Worm (Caenorhabditis elegans): ENCODE data around the gene fmo-3.

fmo-3 gene

ce11 chrIII:10742382-10742860 is 47.9 kb downstream of the fmo-3 start, which contains the start of the genes tbb-1 and rib-2:
tbb-1 (minus strand) TSS chrIII:10742432.
rib-2 (plus strand) TSS chrIII:10742810.
- TF ChIP-seq cnd-1 (tag; optimal IDR thresholded peaks at IDR 0.05) (no peak), lin-32 (GFP tag; optimal IDR thresholded peaks at IDR 0.05) (no peak), zip-8 (tag; optimal IDR thresholded peaks at IDR 0.05) (no peak), blmp-1 (tag; optimal IDR thresholded peaks at IDR 0.05) (no peak), unc-120 (tag; optimal IDR thresholded peaks at IDR 0.05; ENCODE audit: poor library complexity, severe bottlenecking) (no peak), unc-39 (tag; optimal IDR thresholded peaks at IDR 0.05) (no peak), lsy-2 (tag; optimal IDR thresholded peaks at IDR 0.05) (peak; percentile 70), M03D4.4 (tag; optimal IDR thresholded peaks at IDR 0.05) (no peak), ztf-11 (tag; optimal IDR thresholded peaks at IDR 0.05) (no peak), snpc-4 (tag; optimal IDR thresholded peaks at IDR 0.05) (no peak), nhr-12 (tag; optimal IDR thresholded peaks at IDR 0.05) (no peak), nhr-76 (tag; optimal IDR thresholded peaks at IDR 0.05) (no peak), nhr-28 (tag; optimal IDR thresholded peaks at IDR 0.05) (no peak), ham-2 (GFP tag; optimal IDR thresholded peaks at IDR 0.05) (no peak), mab-5 (tag; optimal IDR thresholded peaks at IDR 0.05) (no peak), ces-1 (GFP tag; optimal IDR thresholded peaks at IDR 0.05) (peak; percentile 17), elt-3 (tag; optimal IDR thresholded peaks at IDR 0.05) (no peak), ceh-43 (GFP tag; optimal IDR thresholded peaks at IDR 0.05) (no peak), bed-3 (GFP tag; optimal IDR thresholded peaks at IDR 0.05) (no peak), mls-2 (tag; optimal IDR thresholded peaks at IDR 0.05) (no peak), elt-1 (tag; optimal IDR thresholded peaks at IDR 0.05; ENCODE audit: borderline replicate concordance, insufficient read depth) (no peak), drap-1 (GFP tag; optimal IDR thresholded peaks at IDR 0.05) (peak; percentile 28), ceh-83 (GFP tag; optimal IDR thresholded peaks at IDR 0.05) (peak; percentile 30), ceh-39 (tag; optimal IDR thresholded peaks at IDR 0.05) (peak; percentile 60), pha-4 (tag; optimal IDR thresholded peaks at IDR 0.05) (peak; percentile 18), hlh-1 (tag; optimal IDR thresholded peaks at IDR 0.05) (peak; percentile 17), sptf-1 (tag; optimal IDR thresholded peaks at IDR 0.05) (no peak), sem-2 (GFP tag; optimal IDR thresholded peaks at IDR 0.05) (no peak), mep-1 (tag; optimal IDR thresholded peaks at IDR 0.05) (peak; percentile 93), unc-62 (GFP tag; optimal IDR thresholded peaks at IDR 0.05) (no peak), flh-1 (GFP tag; optimal IDR thresholded peaks at IDR 0.05) (no peak), nhr-2 (tag; optimal IDR thresholded peaks at IDR 0.05) (no peak), lin-13 (tag; optimal IDR thresholded peaks at IDR 0.05) (peak; percentile 55), tbx-8 (GFP tag; optimal IDR thresholded peaks at IDR 0.05) (no peak), nhr-237 (tag; optimal IDR thresholded peaks at IDR 0.05) (peak; percentile 76)

ce11 chrIII:10746406-10746807 is 51.9 kb downstream of the fmo-3 start:
- TF ChIP-seq lin-13 (tag; optimal IDR thresholded peaks at IDR 0.05) (no peak), blmp-1 (tag; optimal IDR thresholded peaks at IDR 0.05) (no peak), M03D4.4 (tag; optimal IDR thresholded peaks at IDR 0.05) (no peak), pha-4 (tag; optimal IDR thresholded peaks at IDR 0.05) (no peak), ztf-11 (tag; optimal IDR thresholded peaks at IDR 0.05) (no peak), mep-1 (tag; optimal IDR thresholded peaks at IDR 0.05) (no peak), nhr-2 (tag; optimal IDR thresholded peaks at IDR 0.05) (no peak), drap-1 (GFP tag; optimal IDR thresholded peaks at IDR 0.05) (no peak), nhr-237 (tag; optimal IDR thresholded peaks at IDR 0.05) (no peak), unc-62 (GFP tag; optimal IDR thresholded peaks at IDR 0.05) (no peak), elt-1 (tag; optimal IDR thresholded peaks at IDR 0.05; ENCODE audit: borderline replicate concordance, insufficient read depth) (no peak), ceh-83 (GFP tag; optimal IDR thresholded peaks at IDR 0.05) (no peak), zip-8 (tag; optimal IDR thresholded peaks at IDR 0.05) (no peak)

ce11 chrIII:10747620-10748479 is 53.4 kb downstream of the fmo-3 start, which contains the start of the genes ran-1 and dkc-1:
ran-1 (minus strand) TSS chrIII:10747728.
dkc-1 (plus strand) TSS chrIII:10748429.
- TF ChIP-seq mls-2 (tag; optimal IDR thresholded peaks at IDR 0.05) = no peak
- peak; percentile 23 for TF ChIP-seq ces-1 (GFP tag; optimal IDR thresholded peaks at IDR 0.05)
- peak; percentile 64 for TF ChIP-seq pha-4 (tag; optimal IDR thresholded peaks at IDR 0.05)
- peak; percentile 96 for TF ChIP-seq mep-1 (tag; optimal IDR thresholded peaks at IDR 0.05)
- no peak for TF ChIP-seq lin-32 (GFP tag; optimal IDR thresholded peaks at IDR 0.05)
- TF ChIP-seq snpc-4 (tag; optimal IDR thresholded peaks at IDR 0.05) = no peak
- TF ChIP-seq ceh-39 (tag; optimal IDR thresholded peaks at IDR 0.05) = peak; percentile 80
- TF ChIP-seq elt-3 (tag; optimal IDR thresholded peaks at IDR 0.05) = no peak
- no peak for TF ChIP-seq ham-2 (GFP tag; optimal IDR thresholded peaks at IDR 0.05)
- peak; percentile 13 for TF ChIP-seq ceh-83 (GFP tag; optimal IDR thresholded peaks at IDR 0.05)
- TF ChIP-seq blmp-1 (tag; optimal IDR thresholded peaks at IDR 0.05) = no peak
- TF ChIP-seq sptf-1 (tag; optimal IDR thresholded peaks at IDR 0.05) = peak; percentile 56
- TF ChIP-seq M03D4.4 (tag; optimal IDR thresholded peaks at IDR 0.05) = peak; percentile 10
- peak; percentile 64 for TF ChIP-seq unc-120 (tag; optimal IDR thresholded peaks at IDR 0.05; ENCODE audit: poor library complexity, severe bottlenecking)
- TF ChIP-seq lsy-2 (tag; optimal IDR thresholded peaks at IDR 0.05) = peak; percentile 55
- TF ChIP-seq nhr-237 (tag; optimal IDR thresholded peaks at IDR 0.05) = peak; percentile 45
- TF ChIP-seq unc-39 (tag; optimal IDR thresholded peaks at IDR 0.05) = no peak
- no peak for TF ChIP-seq nhr-76 (tag; optimal IDR thresholded peaks at IDR 0.05)
- no peak for TF ChIP-seq ceh-43 (GFP tag; optimal IDR thresholded peaks at IDR 0.05)
- TF ChIP-seq hlh-1 (tag; optimal IDR thresholded peaks at IDR 0.05) = no peak
- no peak for TF ChIP-seq bed-3 (GFP tag; optimal IDR thresholded peaks at IDR 0.05)
- no peak for TF ChIP-seq flh-1 (GFP tag; optimal IDR thresholded peaks at IDR 0.05)
- no peak for TF ChIP-seq sem-2 (GFP tag; optimal IDR thresholded peaks at IDR 0.05)
- TF ChIP-seq lin-13 (tag; optimal IDR thresholded peaks at IDR 0.05) = peak; percentile 32
- no peak for TF ChIP-seq tbx-8 (GFP tag; optimal IDR thresholded peaks at IDR 0.05)
- no peak for TF ChIP-seq nhr-2 (tag; optimal IDR thresholded peaks at IDR 0.05)
- TF ChIP-seq cnd-1 (tag; optimal IDR thresholded peaks at IDR 0.05) = no peak

Measured in whole organism, mixed stage, embryonic.